Worm (Caenorhabditis elegans) whole organism, mixed stage, embryonic: Measurements from ENCODE around the gene gtbp-1.

Source experiments
- M03D4.4 ChIP-seq: sonication (generic microtip); optimal IDR thresholded peaks from 2 replicates; lab custom pipeline; 2017; ENCODE audit warnings: mild to moderate bottlenecking, missing genetic modification characterization, missing compliant biosample characterization
- bed-3 ChIP-seq: fragments of 200-800 bp; sonication (Bioruptor generic); optimal IDR thresholded peaks from 3 replicates; lab custom pipeline; 2018; ENCODE audit warnings: mild to moderate bottlenecking, missing genetic modification characterization, moderate library complexity, missing compliant biosample characterization
- blmp-1 ChIP-seq: fragments of 150-350 bp; optimal IDR thresholded peaks from 2 replicates; lab custom pipeline; 2014; ENCODE audit warnings: missing biosample characterization, missing genetic modification characterization
- ceh-39 ChIP-seq: fragments of 150-350 bp; optimal IDR thresholded peaks from 2 replicates; lab custom pipeline; 2014; ENCODE audit warnings: missing biosample characterization, missing genetic modification characterization
- ceh-43 ChIP-seq: fragments of 200-800 bp; sonication (Bioruptor generic); optimal IDR thresholded peaks from 2 replicates; lab custom pipeline; 2018; ENCODE audit warnings: mild to moderate bottlenecking, missing genetic modification characterization, moderate library complexity, missing compliant biosample characterization
- ceh-83 ChIP-seq: fragments of 200-800 bp; sonication (Bioruptor generic); optimal IDR thresholded peaks from 2 replicates; lab custom pipeline; 2018; ENCODE audit warnings: mild to moderate bottlenecking, missing genetic modification characterization, missing compliant biosample characterization
- ces-1 ChIP-seq: fragments of 150-350 bp; optimal IDR thresholded peaks from 2 replicates; lab custom pipeline; 2014; ENCODE audit warnings: missing biosample characterization, missing genetic modification reagents, missing genetic modification characterization
- cnd-1 ChIP-seq: fragments of 200-800 bp; sonication (Bioruptor generic); optimal IDR thresholded peaks from 2 replicates; lab custom pipeline; 2018; ENCODE audit warnings: mild to moderate bottlenecking, missing genetic modification characterization, missing compliant biosample characterization
- drap-1 ChIP-seq: fragments of 200-800 bp; sonication (Bioruptor generic); optimal IDR thresholded peaks from 3 replicates; lab custom pipeline; 2018; ENCODE audit warnings: mild to moderate bottlenecking, missing genetic modification characterization, missing compliant biosample characterization
- elt-1 ChIP-seq: sonication (generic microtip); optimal IDR thresholded peaks from 2 replicates; lab custom pipeline; 2017; ENCODE audit warnings: missing genetic modification characterization, mild to moderate bottlenecking, missing compliant biosample characterization, antibody characterized with exemption, moderate library complexity, borderline replicate concordance; ENCODE audit not compliant: insufficient read depth
- elt-3 ChIP-seq: fragments of 150-350 bp; optimal IDR thresholded peaks from 2 replicates; lab custom pipeline; 2014; ENCODE audit warnings: missing biosample characterization, missing genetic modification characterization
- flh-1 ChIP-seq: fragments of 200-800 bp; sonication (Bioruptor generic); optimal IDR thresholded peaks from 2 replicates; lab custom pipeline; 2018; ENCODE audit warnings: mild to moderate bottlenecking, missing genetic modification characterization, moderate library complexity, missing compliant biosample characterization
- ham-2 ChIP-seq: fragments of 200-800 bp; sonication (Bioruptor generic); optimal IDR thresholded peaks from 2 replicates; lab custom pipeline; 2018; ENCODE audit warnings: mild to moderate bottlenecking, missing genetic modification characterization, missing compliant biosample characterization
- hlh-1 ChIP-seq: fragments of 150-350 bp; optimal IDR thresholded peaks from 2 replicates; lab custom pipeline; 2014; ENCODE audit warnings: missing biosample characterization, missing genetic modification reagents, missing genetic modification characterization
- lin-13 ChIP-seq: fragments of 150-350 bp; optimal IDR thresholded peaks from 2 replicates; lab custom pipeline; 2014; ENCODE audit warnings: missing biosample characterization, missing genetic modification characterization
- lin-32 ChIP-seq: fragments of 200-800 bp; sonication (Bioruptor generic); optimal IDR thresholded peaks from 2 replicates; lab custom pipeline; 2018; ENCODE audit warnings: mild to moderate bottlenecking, missing genetic modification characterization, missing compliant biosample characterization
- lsy-2 ChIP-seq: fragments of 150-350 bp; optimal IDR thresholded peaks from 2 replicates; lab custom pipeline; 2014; ENCODE audit warnings: missing biosample characterization, missing genetic modification characterization
- mab-5 ChIP-seq: fragments of 150-350 bp; optimal IDR thresholded peaks from 2 replicates; lab custom pipeline; 2014; ENCODE audit warnings: missing biosample characterization, missing genetic modification characterization
- mep-1 ChIP-seq: fragments of 150-350 bp; optimal IDR thresholded peaks from 2 replicates; lab custom pipeline; 2017; ENCODE audit warnings: missing biosample characterization, missing genetic modification reagents, missing genetic modification characterization, inconsistent platforms
- mls-2 ChIP-seq: sonication (generic microtip); optimal IDR thresholded peaks from 2 replicates; lab custom pipeline; 2016; ENCODE audit warnings: mild to moderate bottlenecking, missing genetic modification characterization, moderate library complexity, missing compliant biosample characterization
- nhr-12 ChIP-seq: fragments of 150-350 bp; optimal IDR thresholded peaks from 2 replicates; lab custom pipeline; 2014; ENCODE audit warnings: missing biosample characterization, missing genetic modification characterization
- nhr-2 ChIP-seq: fragments of 150-350 bp; optimal IDR thresholded peaks from 2 replicates; lab custom pipeline; 2014; ENCODE audit warnings: missing biosample characterization, missing genetic modification characterization
- nhr-237 ChIP-seq: fragments of 150-350 bp; optimal IDR thresholded peaks from 2 replicates; lab custom pipeline; 2014; ENCODE audit warnings: missing biosample characterization, missing genetic modification characterization
- nhr-28 ChIP-seq: fragments of 150-350 bp; optimal IDR thresholded peaks from 2 replicates; lab custom pipeline; 2014; ENCODE audit warnings: missing biosample characterization, missing genetic modification characterization
- nhr-76 ChIP-seq: sonication (generic microtip); optimal IDR thresholded peaks from 2 replicates; lab custom pipeline; 2017; ENCODE audit warnings: missing biosample characterization, missing genetic modification characterization
- pha-4 ChIP-seq: fragments of 150-350 bp; optimal IDR thresholded peaks from 2 replicates; lab custom pipeline; 2018; ENCODE audit warnings: missing biosample characterization, missing genetic modification reagents, missing genetic modification characterization
- sem-2 ChIP-seq: fragments of 200-800 bp; sonication (Bioruptor generic); optimal IDR thresholded peaks from 2 replicates; lab custom pipeline; 2018; ENCODE audit warnings: mild to moderate bottlenecking, missing genetic modification characterization, missing compliant biosample characterization
- snpc-4 ChIP-seq: fragments of 150-350 bp; optimal IDR thresholded peaks from 2 replicates; lab custom pipeline; 2014; ENCODE audit warnings: missing biosample characterization, missing genetic modification characterization
- sptf-1 ChIP-seq: sonication (generic microtip); optimal IDR thresholded peaks from 2 replicates; lab custom pipeline; 2017; ENCODE audit warnings: mild to moderate bottlenecking, missing genetic modification characterization, moderate library complexity, missing compliant biosample characterization
- tbx-8 ChIP-seq: fragments of 200-800 bp; sonication (Bioruptor generic); optimal IDR thresholded peaks from 2 replicates; lab custom pipeline; 2018; ENCODE audit warnings: mild to moderate bottlenecking, missing genetic modification characterization, moderate library complexity, missing compliant biosample characterization
- unc-120 ChIP-seq: sonication (generic microtip); optimal IDR thresholded peaks from 2 replicates; lab custom pipeline; 2017; ENCODE audit warnings: missing genetic modification characterization, missing compliant biosample characterization; ENCODE audit not compliant: poor library complexity, severe bottlenecking
- unc-39 ChIP-seq: fragments of 150-350 bp; optimal IDR thresholded peaks from 2 replicates; lab custom pipeline; 2014; ENCODE audit warnings: missing biosample characterization, missing genetic modification characterization
- unc-62 ChIP-seq: fragments of 150-350 bp; optimal IDR thresholded peaks from 2 replicates; lab custom pipeline; 2014; ENCODE audit warnings: missing biosample characterization, missing genetic modification reagents, missing genetic modification characterization
- zip-8 ChIP-seq: fragments of 150-350 bp; optimal IDR thresholded peaks from 2 replicates; lab custom pipeline; 2014; ENCODE audit warnings: missing biosample characterization, missing genetic modification characterization
- ztf-11 ChIP-seq: fragments of 150-350 bp; optimal IDR thresholded peaks from 2 replicates; lab custom pipeline; 2014; ENCODE audit warnings: missing biosample characterization, missing genetic modification characterization

gtbp-1 gene

ce11 chrIV:10128906-10129386, at the start of gene gtbp-1, which contains the start of gene K08F4.3:
gtbp-1 (minus strand) TSS chrIV:10128956.
K08F4.3 (plus strand) TSS chrIV:10129257.
- TF ChIP-seq sptf-1 (no peak), zip-8 (tag; lab: Kevin White, UChicago) (no peak), snpc-4 (tag; lab: Kevin White, UChicago) (no peak), nhr-237 (peak; percentile 39), M03D4.4 (peak; percentile 23), ceh-43 (GFP tag; lab: Kevin White, UChicago) (no peak), lin-13 (peak; percentile 57), ces-1 (no peak), hlh-1 (tag; lab: Kevin White, UChicago) (peak; percentile 6), lin-32 (GFP tag; lab: Kevin White, UChicago) (no peak), sem-2 (no peak), mab-5 (tag; lab: Kevin White, UChicago) (no peak), ceh-39 (tag; lab: Kevin White, UChicago) (peak; percentile 52), lsy-2 (peak; percentile 73), cnd-1 (no peak), blmp-1 (tag; lab: Kevin White, UChicago) (no peak), elt-3 (no peak), mep-1 (tag; lab: Kevin White, UChicago) (peak; percentile 74), drap-1 (no peak), unc-120 (tag; lab: Kevin White, UChicago) (peak; percentile 74), pha-4 (tag; lab: Kevin White, UChicago) (peak; percentile 47), nhr-2 (tag; lab: Kevin White, UChicago) (no peak)

DNA sequence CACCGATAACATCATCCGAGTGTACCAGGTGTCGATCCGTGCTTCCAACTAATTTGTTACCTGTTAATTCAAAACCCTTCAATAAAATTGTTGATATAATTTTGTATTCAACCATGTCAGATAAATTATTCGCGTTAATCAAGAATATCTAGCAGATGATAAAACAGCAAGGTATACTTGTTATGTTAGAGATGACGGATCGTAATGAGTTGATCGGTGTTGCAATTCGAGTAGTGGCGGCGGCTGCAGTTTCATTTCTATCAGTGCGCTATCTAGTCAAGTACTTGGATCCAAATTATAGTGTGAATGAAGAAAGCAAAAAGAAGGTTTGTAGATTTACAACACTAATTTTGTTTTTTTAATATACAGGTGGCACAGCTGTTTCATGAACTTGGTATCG, 49.0 kb upstream of the gtbp-1 start, which contains the start of gene mspn-1:
Gene mspn-1 (plus strand): TSS at position 190 of the 400 bp plus-strand sequence.
- no peak for TF ChIP-seq nhr-237
- TF ChIP-seq blmp-1 (tag; lab: Kevin White, UChicago), result no peak
- no peak for TF ChIP-seq ztf-11 (tag; lab: Kevin White, UChicago)
- TF ChIP-seq ceh-43 (GFP tag; lab: Kevin White, UChicago), result no peak
- no peak for TF ChIP-seq ces-1
- no peak for TF ChIP-seq flh-1

DNA sequence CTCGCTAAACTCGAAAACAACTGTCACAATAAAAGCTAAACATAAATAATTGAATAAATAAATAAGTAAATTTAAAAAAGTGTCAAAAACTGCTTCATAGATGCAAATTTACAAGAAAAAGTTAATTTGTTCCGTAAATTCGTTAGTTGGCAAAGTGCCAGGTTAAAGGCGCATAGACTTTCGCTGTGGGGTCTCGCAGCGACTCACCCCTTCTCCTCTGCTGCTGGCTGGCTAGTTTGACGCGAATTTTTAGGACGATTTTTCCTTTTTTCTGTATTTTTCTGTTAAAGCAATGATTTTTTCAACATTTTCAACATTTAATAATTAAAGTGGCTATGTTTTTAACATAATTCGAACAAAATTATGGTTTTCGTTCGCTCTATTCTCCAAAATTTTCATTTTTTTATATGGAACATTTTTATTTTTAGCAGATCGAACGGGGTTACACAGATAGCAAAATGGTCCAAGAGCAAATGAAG, 47.5 kb upstream of the gtbp-1 start, which contains the start of gene rack-1:
Gene rack-1 (plus strand): TSS at position 429 of the 479 bp plus-strand sequence.
- TF ChIP-seq unc-62 (peak; percentile 4), blmp-1 (tag; lab: Kevin White, UChicago) (no peak), bed-3 (no peak), mep-1 (tag; lab: Kevin White, UChicago) (peak; percentile 64), lin-32 (GFP tag; lab: Kevin White, UChicago) (no peak), lin-13 (no peak), ztf-11 (tag; lab: Kevin White, UChicago) (no peak), nhr-2 (tag; lab: Kevin White, UChicago) (no peak), elt-1 (tag; lab: Kevin White, UChicago) (no peak), unc-39 (no peak), mab-5 (tag; lab: Kevin White, UChicago) (no peak), nhr-28 (tag; lab: Kevin White, UChicago) (no peak), sem-2 (no peak), elt-3 (no peak), mls-2 (no peak), nhr-12 (tag; lab: Kevin White, UChicago) (no peak), nhr-237 (peak; percentile 33), flh-1 (no peak), unc-120 (tag; lab: Kevin White, UChicago) (no peak), ceh-39 (tag; lab: Kevin White, UChicago) (peak; percentile 27), tbx-8 (GFP tag; lab: Kevin White, UChicago) (no peak), pha-4 (tag; lab: Kevin White, UChicago) (peak; percentile 48), hlh-1 (tag; lab: Kevin White, UChicago) (no peak), ceh-43 (GFP tag; lab: Kevin White, UChicago) (no peak), drap-1 (no peak), ces-1 (peak; percentile 83), cnd-1 (no peak), ceh-83 (GFP tag; lab: Kevin White, UChicago) (no peak), ham-2 (GFP tag; lab: Kevin White, UChicago) (no peak), zip-8 (tag; lab: Kevin White, UChicago) (no peak), lsy-2 (peak; percentile 59), M03D4.4 (no peak), nhr-76 (tag; lab: Kevin White, UChicago) (no peak), snpc-4 (tag; lab: Kevin White, UChicago) (no peak), sptf-1 (no peak)
